Worm (Caenorhabditis elegans) whole organism, L4 larva: ENCODE measurements around the gene K04C1.2.
"Not testable (repeated sequence)": the region's sequence is repeated elsewhere in the genome, so short reads cannot be mapped to it uniquely, and the experiment has no call there.

Source experiments
- F26F4.8 ChIP-seq: fragments of 200-800 bp; sonication (Bioruptor generic); conservative IDR thresholded peaks from 2 replicates; pipeline ENCODE4 v1.3.6; 2022; ENCODE audit warnings: missing genetic modification characterization, missing compliant biosample characterization
- T20F7.1 ChIP-seq: fragments of 200-800 bp; sonication (Bioruptor generic); optimal IDR thresholded peaks from 2 replicates; lab custom pipeline; 2018; ENCODE audit warnings: mild to moderate bottlenecking, missing genetic modification characterization, missing compliant biosample characterization
- Y105C5A.15 ChIP-seq: fragments of 200-800 bp; sonication (Bioruptor generic); IDR thresholded peaks from 2 replicates; pipeline ENCODE4 v1.3.6; 2022; ENCODE audit warnings: missing genetic modification characterization, missing compliant biosample characterization
- aly-2 ChIP-seq: sonication (generic microtip); optimal IDR thresholded peaks from 2 replicates; lab custom pipeline; 2018; ENCODE audit warnings: missing biosample characterization, missing genetic modification characterization
- ceh-20 ChIP-seq: fragments of 200-800 bp; sonication (Bioruptor generic); IDR thresholded peaks from 2 replicates; pipeline ENCODE4 v1.3.6; 2022; ENCODE audit warnings: missing genetic modification reagents, missing genetic modification characterization, missing compliant biosample characterization
- ceh-82 ChIP-seq: sonication (generic microtip); optimal IDR thresholded peaks from 2 replicates; lab custom pipeline; 2017; ENCODE audit warnings: missing biosample characterization, missing genetic modification characterization
- ces-1 ChIP-seq: fragments of 150-350 bp; sonication (generic microtip); optimal IDR thresholded peaks from 4 replicates; lab custom pipeline; 2014; ENCODE audit warnings: missing biosample characterization, missing genetic modification reagents, missing genetic modification characterization
- cey-2 ChIP-seq: sonication (generic microtip); optimal IDR thresholded peaks from 3 replicates; lab custom pipeline; 2017; ENCODE audit warnings: missing genetic modification characterization, mild to moderate bottlenecking, missing compliant biosample characterization, antibody characterized with exemption, borderline replicate concordance; ENCODE audit not compliant: insufficient read depth
- daf-16 ChIP-seq, 3 experiments: sonication (generic microtip); optimal IDR thresholded peaks; 2 replicates each; lab custom pipeline; 2016 to 2017; ENCODE audit warnings: missing genetic modification characterization in 3 of 3, missing genetic modification reagents in 3 of 3, mild to moderate bottlenecking in 2 of 3, missing compliant biosample characterization in 2 of 3, missing biosample characterization in 1 of 3, moderate library complexity in 1 of 3
- daf-8 ChIP-seq: fragments of 200-800 bp; sonication (Bioruptor generic); IDR thresholded peaks from 2 replicates; pipeline ENCODE4 v1.3.6; 2022; ENCODE audit warnings: missing genetic modification characterization, missing compliant biosample characterization
- dmd-6 ChIP-seq: fragments of 200-800 bp; sonication (Bioruptor generic); IDR thresholded peaks from 2 replicates; pipeline ENCODE4 v1.3.6; 2022; ENCODE audit warnings: missing genetic modification reagents, missing genetic modification characterization, missing compliant biosample characterization
- dmd-8 ChIP-seq: fragments of 200-800 bp; sonication (Bioruptor generic); IDR thresholded peaks from 2 replicates; pipeline ENCODE4 v1.3.6; 2022; ENCODE audit warnings: missing genetic modification characterization, missing compliant biosample characterization
- dmd-9 ChIP-seq: fragments of 200-800 bp; sonication (Bioruptor generic); IDR thresholded peaks from 2 replicates; pipeline ENCODE4 v1.3.6; 2022; ENCODE audit warnings: missing genetic modification reagents, missing genetic modification characterization, missing compliant biosample characterization
- dve-1 ChIP-seq: sonication (generic microtip); optimal IDR thresholded peaks from 2 replicates; lab custom pipeline; 2017; ENCODE audit warnings: antibody characterized with exemption, mild to moderate bottlenecking, missing genetic modification characterization, missing compliant biosample characterization; ENCODE audit not compliant: insufficient read depth
- hif-1 ChIP-seq, 2 experiments: sonication (generic microtip); optimal IDR thresholded peaks; 2 replicates each; lab custom pipeline; 2016 to 2017; ENCODE audit warnings: missing compliant biosample characterization in 2 of 2, missing genetic modification characterization in 2 of 2, missing genetic modification reagents in 2 of 2, missing genotype in 2 of 2, mild to moderate bottlenecking in 1 of 2
- hlh-11 ChIP-seq: fragments of 200-800 bp; sonication (Bioruptor generic); optimal IDR thresholded peaks from 2 replicates; lab custom pipeline; 2018; ENCODE audit warnings: mild to moderate bottlenecking, missing genetic modification characterization, missing compliant biosample characterization
- hlh-30 ChIP-seq: sonication (generic microtip); optimal IDR thresholded peaks from 2 replicates; lab custom pipeline; 2017; ENCODE audit warnings: antibody characterized with exemption, mild to moderate bottlenecking, missing genetic modification characterization, missing compliant biosample characterization; ENCODE audit not compliant: insufficient read depth
- lin-1 ChIP-seq: fragments of 200-800 bp; sonication (Bioruptor generic); IDR thresholded peaks from 2 replicates; pipeline ENCODE4 v1.3.6; 2022; ENCODE audit warnings: missing genetic modification reagents, missing genetic modification characterization, missing compliant biosample characterization
- lin-13 ChIP-seq: fragments of 150-350 bp; optimal IDR thresholded peaks from 2 replicates; lab custom pipeline; 2014; ENCODE audit warnings: missing biosample characterization, missing genetic modification reagents, missing genetic modification characterization
- lin-29 ChIP-seq: fragments of 200-800 bp; sonication (Bioruptor generic); IDR thresholded peaks from 2 replicates; pipeline ENCODE4 v1.3.6; 2022; ENCODE audit warnings: missing genetic modification reagents, missing genetic modification characterization, missing compliant biosample characterization
- lin-39 ChIP-seq: fragments of 150-350 bp; optimal IDR thresholded peaks from 2 replicates; lab custom pipeline; 2014; ENCODE audit warnings: missing biosample characterization, missing genetic modification reagents, missing genetic modification characterization
- lir-3 ChIP-seq: sonication (generic microtip); optimal IDR thresholded peaks from 2 replicates; lab custom pipeline; 2016; ENCODE audit warnings: mild to moderate bottlenecking, missing genetic modification characterization, missing compliant biosample characterization
- madf-9 ChIP-seq: fragments of 200-800 bp; sonication (Bioruptor generic); conservative IDR thresholded peaks from 2 replicates; pipeline ENCODE4 v1.3.6; 2022; ENCODE audit warnings: missing genetic modification reagents, missing genetic modification characterization, missing compliant biosample characterization
- mdt-29 ChIP-seq: fragments of 200-800 bp; sonication (Bioruptor generic); IDR thresholded peaks from 2 replicates; pipeline ENCODE4 v1.3.6; 2022; ENCODE audit warnings: missing genetic modification reagents, missing genetic modification characterization, missing compliant biosample characterization
- nhr-25 ChIP-seq: sonication (generic microtip); optimal IDR thresholded peaks from 2 replicates; lab custom pipeline; 2017; ENCODE audit warnings: missing genetic modification characterization, mild to moderate bottlenecking, missing compliant biosample characterization, antibody characterized with exemption, moderate library complexity, borderline replicate concordance; ENCODE audit not compliant: insufficient read depth
- nhr-28 ChIP-seq: fragments of 150-350 bp; optimal IDR thresholded peaks from 2 replicates; lab custom pipeline; 2014; ENCODE audit warnings: missing biosample characterization, missing genetic modification characterization
- nhr-41 ChIP-seq: fragments of 200-800 bp; sonication (Bioruptor generic); IDR thresholded peaks from 2 replicates; pipeline ENCODE4 v1.3.6; 2022; ENCODE audit warnings: missing genetic modification reagents, missing genetic modification characterization, missing compliant biosample characterization
- nhr-42 ChIP-seq: fragments of 200-800 bp; sonication (Bioruptor generic); IDR thresholded peaks from 2 replicates; pipeline ENCODE4 v1.3.6; 2022; ENCODE audit warnings: missing genetic modification characterization, missing compliant biosample characterization
- nhr-6 ChIP-seq: fragments of 150-350 bp; optimal IDR thresholded peaks from 2 replicates; lab custom pipeline; 2014; ENCODE audit warnings: missing biosample characterization, missing genetic modification characterization
- pha-4 ChIP-seq, 2 experiments: fragments of 150-350 bp in 1 of 2; fragments of 200-800 bp in 1 of 2; sonication (Bioruptor generic) in 1 of 2; IDR thresholded peaks in 1 of 2; optimal IDR thresholded peaks in 1 of 2; 2 replicates each; pipeline versions ENCODE4 v1.3.6 to Lab custom; 2014 to 2022; ENCODE audit warnings: missing genetic modification characterization in 2 of 2, missing genetic modification reagents in 2 of 2, missing biosample characterization in 1 of 2, missing compliant biosample characterization in 1 of 2
- php-3 ChIP-seq: fragments of 200-800 bp; sonication (Bioruptor generic); IDR thresholded peaks from 2 replicates; pipeline ENCODE4 v1.3.6; 2022; ENCODE audit warnings: missing genetic modification reagents, missing genetic modification characterization, missing compliant biosample characterization
- pqm-1 ChIP-seq: sonication (generic microtip); optimal IDR thresholded peaks from 2 replicates; lab custom pipeline; 2017; ENCODE audit warnings: missing biosample characterization, missing genetic modification characterization
- sdz-12 ChIP-seq: fragments of 200-800 bp; sonication (Bioruptor generic); optimal IDR thresholded peaks from 2 replicates; lab custom pipeline; 2018; ENCODE audit warnings: mild to moderate bottlenecking, missing genetic modification characterization, missing compliant biosample characterization
- snpc-1.2 ChIP-seq: fragments of 200-800 bp; sonication (Bioruptor generic); IDR thresholded peaks from 2 replicates; pipeline ENCODE4 v1.3.6; 2022; ENCODE audit warnings: missing genetic modification reagents, missing genetic modification characterization, missing compliant biosample characterization
- snpc-4 ChIP-seq: fragments of 150-350 bp; optimal IDR thresholded peaks from 2 replicates; lab custom pipeline; 2014; ENCODE audit warnings: missing biosample characterization, missing genetic modification characterization
- spr-1 ChIP-seq: sonication (generic microtip); optimal IDR thresholded peaks from 2 replicates; lab custom pipeline; 2016; ENCODE audit warnings: mild to moderate bottlenecking, missing genetic modification characterization, missing compliant biosample characterization
- tra-1 ChIP-seq: fragments of 200-800 bp; sonication (Bioruptor generic); IDR thresholded peaks from 2 replicates; pipeline ENCODE4 v1.3.6; 2022; ENCODE audit warnings: missing genetic modification reagents, missing genetic modification characterization, missing compliant biosample characterization
- unc-62 ChIP-seq, 3 experiments: fragments of 150-350 bp in 1 of 3; sonication (generic microtip); optimal IDR thresholded peaks in 2 of 3; peaks in 1 of 3; 1 replicate in 1 of 3; 2 replicates in 2 of 3; lab custom pipeline; 2014 to 2017; ENCODE audit warnings: missing biosample characterization in 3 of 3, missing genetic modification characterization in 3 of 3, missing genetic modification reagents in 3 of 3, missing genotype in 1 of 3
- zfp-2 ChIP-seq: sonication (generic microtip); optimal IDR thresholded peaks from 2 replicates; lab custom pipeline; 2016; ENCODE audit warnings: mild to moderate bottlenecking, missing genetic modification characterization, missing compliant biosample characterization
- zip-2 ChIP-seq: fragments of 150-350 bp; optimal IDR thresholded peaks from 2 replicates; lab custom pipeline; 2014; ENCODE audit warnings: missing biosample characterization, missing genetic modification characterization

The K04C1.2 gene

DNA sequence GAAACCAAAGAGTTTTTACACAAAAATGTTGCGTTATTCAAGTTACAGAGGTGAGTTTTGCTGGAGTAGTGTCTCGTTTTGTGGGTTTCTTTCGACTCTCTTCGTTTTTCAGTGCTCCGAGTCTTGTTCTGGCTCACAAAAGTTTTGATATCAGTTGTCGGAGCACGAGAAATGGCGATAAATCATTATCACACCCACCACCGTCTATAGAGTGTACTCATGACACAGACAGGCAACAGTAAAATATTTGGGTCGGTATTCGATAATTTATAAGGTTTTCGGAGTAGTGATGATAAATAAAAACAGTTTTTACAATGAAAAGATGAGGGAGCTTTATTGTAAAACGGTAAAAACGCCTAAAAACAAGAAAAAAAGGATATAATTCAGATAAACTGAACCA, 30.6 kb upstream of the K04C1.2 start, which contains the start of gene ceh-37:
Gene ceh-37 (minus strand): TSS at position 59 of the 400 bp plus-strand sequence.
- TF ChIP-seq zip-2 (tag; lab: Kevin White, UChicago) (no peak), lin-29 (no peak), nhr-6 (tag; lab: Kevin White, UChicago) (no peak), Y105C5A.15 (no peak), ces-1 (no peak), cey-2 (no peak), ceh-82 (tag; lab: Kevin White, UChicago) (no peak), nhr-28 (tag; lab: Kevin White, UChicago) (peak; percentile 49), ceh-20 (GFP tag; lab: Robert Waterston, UW) (no peak; the same call in none of the 2 replicates), sdz-12 (no peak), mdt-29 (GFP tag; lab: Robert Waterston, UW) (no peak), snpc-4 (tag; lab: Kevin White, UChicago) (no peak), aly-2 (tag; lab: Kevin White, UChicago) (no peak), php-3 (peak; percentile 97), hlh-30 (peak; percentile 61), spr-1 (tag; lab: Kevin White, UChicago) (no peak), daf-8 (GFP tag; lab: Robert Waterston, UW) (no peak), dmd-6 (GFP tag; lab: Robert Waterston, UW) (peak; percentile 30; the same call in 1 of the 2 replicates), tra-1 (no peak), T20F7.1 (GFP tag; lab: Kevin White, UChicago) (no peak), dmd-9 (GFP tag; lab: Robert Waterston, UW) (no peak), nhr-41 (GFP tag; lab: Robert Waterston, UW) (no peak), dve-1 (tag; lab: Kevin White, UChicago) (peak; percentile 19), hif-1 (tag; optimal IDR thresholded peaks at IDR 0.05; lab: Kevin White, UChicago) (no peak), daf-16 (GFP tag; optimal IDR thresholded peaks at IDR 0.05; lab: Kevin White, UChicago) (no peak), daf-16 (tag; optimal IDR thresholded peaks at IDR 0.05; lab: Kevin White, UChicago) (peak; percentile 36), pqm-1 (tag; lab: Kevin White, UChicago) (peak; percentile 50), lin-13 (no peak), nhr-25 (tag; lab: Kevin White, UChicago) (no peak), snpc-1.2 (GFP tag; lab: Robert Waterston, UW) (no peak), unc-62 (GFP tag; optimal IDR thresholded peaks at IDR 0.05 in 1 of 2; lab: Kevin White, UChicago) (peak in 1 of 2 experiments; percentile 92), unc-62 (tag; optimal IDR thresholded peaks at IDR 0.05; lab: Kevin White, UChicago) (no peak), nhr-42 (GFP tag; lab: Robert Waterston, UW) (no peak), lin-39 (no peak), lin-1 (GFP tag; lab: Robert Waterston, UW) (no peak), zfp-2 (tag; lab: Kevin White, UChicago) (no peak), hlh-11 (tag; lab: Kevin White, UChicago) (peak; percentile 68), lir-3 (tag; lab: Kevin White, UChicago) (no peak)

DNA sequence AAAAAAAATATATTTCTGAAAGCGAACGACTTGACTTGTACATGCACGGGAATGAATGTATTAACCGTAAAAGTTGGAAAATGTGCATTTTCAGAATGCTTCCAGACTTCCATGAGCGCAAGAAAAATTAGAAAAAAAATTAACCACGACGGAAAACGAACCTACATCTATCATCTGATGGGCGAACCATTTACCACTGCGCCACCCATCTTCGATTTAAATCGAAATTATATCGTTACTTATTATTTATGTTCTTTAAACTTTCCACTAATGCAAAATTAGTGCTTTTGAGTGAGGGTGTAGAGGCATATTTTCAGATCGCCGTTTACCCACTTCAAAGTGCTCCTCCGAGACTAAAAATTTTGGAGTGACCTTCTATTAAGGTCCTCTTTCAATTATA, 27.3 kb upstream of the K04C1.2 start:
- TF ChIP-seq F26F4.8 (GFP tag; lab: Robert Waterston, UW) (0 out of 2 replicates have a peak, but pooled peaks have one; percentile 42), pha-4 (GFP tag; IDR thresholded peaks at IDR 0.05; lab: Robert Waterston, UW) (peak; percentile 70; the same call in 1 of the 2 replicates), daf-16 (GFP tag; optimal IDR thresholded peaks at IDR 0.05; lab: Kevin White, UChicago) (peak in 1 of 2 experiments; percentile 15), dmd-8 (GFP tag; lab: Robert Waterston, UW) (0 out of 2 replicates have a peak, but pooled peaks have one; percentile 38), madf-9 (GFP tag; lab: Robert Waterston, UW) (0 out of 2 replicates have a peak, but pooled peaks have one; percentile 14), dmd-6 (GFP tag; lab: Robert Waterston, UW) (peak; percentile 28; the same call in 1 of the 2 replicates)
- not testable (repeated sequence) for TF ChIP-seq pha-4, daf-16 (tag; optimal IDR thresholded peaks at IDR 0.05; lab: Kevin White, UChicago)
